Fruit fly (Drosophila melanogaster) whole organism: Measurements from ENCODE around the gene Phf5a.

ENCODE experiments used
- CG8478 ChIP-seq: fragments of >200 bp; optimal IDR thresholded peaks from 2 replicates; lab custom pipeline; 2018; ENCODE audit warnings: inconsistent platforms
- EcR ChIP-seq, 2 experiments: fragments of >200 bp; optimal IDR thresholded peaks; 2 replicates each; lab custom pipeline; 2017; ENCODE audit warnings: missing biosample characterization in 2 of 2, missing genetic modification characterization in 2 of 2, missing genetic modification reagents in 2 of 2
- psq ChIP-seq: fragments of >200 bp; optimal IDR thresholded peaks from 2 replicates; lab custom pipeline; 2017
- usp ChIP-seq: fragments of >200 bp; optimal IDR thresholded peaks from 2 replicates; lab custom pipeline; 2017; ENCODE audit warnings: missing biosample characterization, missing genetic modification characterization, mixed read lengths

DNA sequence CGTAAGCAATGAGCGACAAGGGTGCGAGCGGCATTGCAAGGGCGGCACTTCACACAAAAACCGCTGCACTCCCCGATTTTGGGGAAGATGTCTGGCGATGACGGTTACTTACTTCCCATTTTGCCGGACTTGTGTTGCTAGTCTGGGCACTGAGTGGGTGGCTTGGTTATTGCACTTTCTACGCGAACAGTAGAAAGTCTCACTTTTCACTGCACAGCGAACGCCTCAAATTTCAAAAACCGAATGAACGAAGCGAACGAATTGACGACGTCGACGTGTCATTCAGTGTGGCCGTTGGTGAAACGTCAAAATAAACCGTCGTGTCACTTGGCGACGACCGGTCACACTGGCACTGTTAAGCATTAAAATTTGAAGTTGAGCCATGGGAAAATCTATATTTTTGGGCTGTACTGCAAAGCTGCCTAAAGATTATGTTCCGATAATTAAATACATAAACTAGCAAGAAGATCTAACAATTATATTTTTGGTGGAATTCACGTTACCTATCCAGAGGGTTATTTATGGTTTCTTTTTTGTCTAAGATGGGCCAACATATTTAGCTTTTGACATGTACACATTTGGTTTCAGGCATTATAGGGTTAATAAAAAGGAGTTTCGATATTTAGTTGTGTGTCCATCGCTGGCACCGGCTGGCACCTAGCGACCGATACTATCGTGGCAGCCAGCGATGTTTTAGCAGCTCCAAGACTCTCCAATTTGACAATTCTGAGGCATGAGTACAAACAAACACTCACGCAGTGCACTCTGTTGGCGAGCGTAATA lies 10.2 kb downstream of the Phf5a start, which contains the start of the genes Sec61alpha and Daxx:
- TF ChIP-seq EcR (GFP tag; optimal IDR thresholded peaks at IDR 0.05; lab: Kevin White, UChicago) = no peak
- no peak for TF ChIP-seq CG8478 (lab: Kevin White, UChicago)
- TF ChIP-seq usp = no peak
- no peak for TF ChIP-seq psq
